Worm (Caenorhabditis elegans) whole organism, late embryonic: ENCODE results near the gene T22C8.1.

Experiments used
- C38D4.7 ChIP-seq: fragments of 200-800 bp; sonication (Bioruptor generic); optimal IDR thresholded peaks from 2 replicates; lab custom pipeline; 2018; ENCODE audit warnings: mild to moderate bottlenecking, missing genetic modification characterization, moderate library complexity, missing compliant biosample characterization
- K02D7.2 ChIP-seq: sonication (generic microtip); optimal IDR thresholded peaks from 2 replicates; lab custom pipeline; 2017; ENCODE audit warnings: mild to moderate bottlenecking, missing genetic modification characterization, missing compliant biosample characterization
- K09A11.1 ChIP-seq: sonication (generic microtip); optimal IDR thresholded peaks from 2 replicates; lab custom pipeline; 2017; ENCODE audit warnings: antibody characterized with exemption, mild to moderate bottlenecking, missing genetic modification characterization, missing compliant biosample characterization; ENCODE audit not compliant: insufficient read depth
- ahr-1 ChIP-seq: sonication (generic microtip); optimal IDR thresholded peaks from 2 replicates; lab custom pipeline; 2016; ENCODE audit warnings: missing genetic modification characterization, missing compliant biosample characterization
- ama-1 ChIP-seq: fragments of 150-350 bp; optimal IDR thresholded peaks from 2 replicates; lab custom pipeline; 2014
- ceh-14 ChIP-seq: sonication (generic microtip); optimal IDR thresholded peaks from 2 replicates; lab custom pipeline; 2016; ENCODE audit warnings: missing genotype, missing genetic modification characterization, missing compliant biosample characterization
- ceh-19 ChIP-seq: fragments of 200-800 bp; sonication (Bioruptor generic); optimal IDR thresholded peaks from 2 replicates; lab custom pipeline; 2018; ENCODE audit warnings: mild to moderate bottlenecking, missing genetic modification characterization, missing compliant biosample characterization
- ceh-22 ChIP-seq: sonication (generic microtip); optimal IDR thresholded peaks from 2 replicates; lab custom pipeline; 2017; ENCODE audit warnings: missing biosample characterization, missing genetic modification characterization
- ceh-24 ChIP-seq: sonication (generic microtip); optimal IDR thresholded peaks from 2 replicates; lab custom pipeline; 2016; ENCODE audit warnings: mild to moderate bottlenecking, missing genetic modification characterization, missing compliant biosample characterization
- ceh-30 ChIP-seq: fragments of 150-350 bp; optimal IDR thresholded peaks from 2 replicates; lab custom pipeline; 2014; ENCODE audit warnings: missing biosample characterization, missing genetic modification characterization
- ceh-31 ChIP-seq: sonication (generic microtip); optimal IDR thresholded peaks from 2 replicates; lab custom pipeline; 2016; ENCODE audit warnings: missing genetic modification characterization, missing compliant biosample characterization
- ceh-45 ChIP-seq: fragments of 200-800 bp; sonication (Bioruptor generic); IDR thresholded peaks from 2 replicates; pipeline ENCODE4 v1.3.6; 2022; ENCODE audit warnings: missing genetic modification reagents, missing genetic modification characterization, missing compliant biosample characterization
- che-1 ChIP-seq: sonication (generic microtip); optimal IDR thresholded peaks from 2 replicates; lab custom pipeline; 2016; ENCODE audit warnings: mild to moderate bottlenecking, missing genetic modification characterization, missing compliant biosample characterization
- dve-1 ChIP-seq: sonication (generic microtip); optimal IDR thresholded peaks from 2 replicates; lab custom pipeline; 2017; ENCODE audit warnings: antibody characterized with exemption, mild to moderate bottlenecking, missing genetic modification characterization, missing compliant biosample characterization
- elt-2 ChIP-seq: sonication (generic microtip); optimal IDR thresholded peaks from 2 replicates; lab custom pipeline; 2016; ENCODE audit warnings: missing genetic modification reagents, missing genetic modification characterization, missing compliant biosample characterization
- elt-4 ChIP-seq: sonication (generic microtip); optimal IDR thresholded peaks from 2 replicates; lab custom pipeline; 2016; ENCODE audit warnings: missing genetic modification characterization, missing compliant biosample characterization
- eyg-1 ChIP-seq: sonication (generic microtip); optimal IDR thresholded peaks from 2 replicates; lab custom pipeline; 2016; ENCODE audit warnings: missing genotype, missing genetic modification characterization, missing compliant biosample characterization
- fkh-10 ChIP-seq: fragments of 150-350 bp; optimal IDR thresholded peaks from 2 replicates; lab custom pipeline; 2014; ENCODE audit warnings: missing biosample characterization, missing genetic modification reagents, missing genetic modification characterization
- fkh-6 ChIP-seq: sonication (generic microtip); optimal IDR thresholded peaks from 2 replicates; lab custom pipeline; 2016; ENCODE audit warnings: missing genetic modification characterization, missing compliant biosample characterization
- gmeb-2 ChIP-seq: sonication (generic microtip); optimal IDR thresholded peaks from 2 replicates; lab custom pipeline; 2016; ENCODE audit warnings: missing genetic modification characterization, inconsistent platforms, missing compliant biosample characterization
- hlh-8 ChIP-seq: sonication (generic microtip); optimal IDR thresholded peaks from 2 replicates; lab custom pipeline; 2016; ENCODE audit warnings: missing genotype, missing genetic modification characterization, missing compliant biosample characterization
- lim-6 ChIP-seq: sonication (generic microtip); optimal IDR thresholded peaks from 2 replicates; lab custom pipeline; 2016; ENCODE audit warnings: missing genetic modification characterization, missing compliant biosample characterization
- lin-11 ChIP-seq: fragments of 200-800 bp; sonication (Bioruptor generic); optimal IDR thresholded peaks from 2 replicates; lab custom pipeline; 2018; ENCODE audit warnings: mild to moderate bottlenecking, missing genetic modification characterization, missing compliant biosample characterization
- madf-2 ChIP-seq: sonication (generic microtip); optimal IDR thresholded peaks from 2 replicates; lab custom pipeline; 2017; ENCODE audit warnings: missing genetic modification characterization, missing compliant biosample characterization
- mec-3 ChIP-seq: sonication (generic microtip); optimal IDR thresholded peaks from 2 replicates; lab custom pipeline; 2016; ENCODE audit warnings: borderline replicate concordance, missing genetic modification characterization, missing compliant biosample characterization
- odd-2 ChIP-seq: sonication (generic microtip); optimal IDR thresholded peaks from 2 replicates; lab custom pipeline; 2017; ENCODE audit warnings: antibody characterized with exemption, mild to moderate bottlenecking, missing genetic modification characterization, missing compliant biosample characterization
- pag-3 ChIP-seq: sonication (generic microtip); optimal IDR thresholded peaks from 2 replicates; lab custom pipeline; 2016; ENCODE audit warnings: missing compliant biosample characterization, missing genetic modification characterization, borderline replicate concordance
- pros-1 ChIP-seq: fragments of 150-350 bp; optimal IDR thresholded peaks from 2 replicates; lab custom pipeline; 2014; ENCODE audit warnings: missing biosample characterization, missing genetic modification reagents, missing genetic modification characterization
- rnt-1 ChIP-seq: sonication (generic microtip); optimal IDR thresholded peaks from 2 replicates; lab custom pipeline; 2016; ENCODE audit warnings: missing genetic modification characterization, missing compliant biosample characterization
- sox-2 ChIP-seq: fragments of 200-800 bp; sonication (Bioruptor generic); IDR thresholded peaks from 2 replicates; pipeline ENCODE4 v1.3.6; 2022; ENCODE audit warnings: missing genetic modification reagents, missing genetic modification characterization, missing compliant biosample characterization
- sox-4 ChIP-seq: sonication (generic microtip); optimal IDR thresholded peaks from 2 replicates; lab custom pipeline; 2017; ENCODE audit warnings: mild to moderate bottlenecking, missing genetic modification characterization, inconsistent platforms, missing compliant biosample characterization
- ttx-3 ChIP-seq: sonication (generic microtip); optimal IDR thresholded peaks from 2 replicates; lab custom pipeline; 2016; ENCODE audit warnings: missing genetic modification reagents, missing genetic modification characterization, missing compliant biosample characterization
- unc-42 ChIP-seq: sonication (generic microtip); optimal IDR thresholded peaks from 2 replicates; lab custom pipeline; 2016; ENCODE audit warnings: missing genotype, missing genetic modification characterization, missing compliant biosample characterization
- zip-5 ChIP-seq: sonication (generic microtip); optimal IDR thresholded peaks from 2 replicates; lab custom pipeline; 2016; ENCODE audit warnings: missing genetic modification characterization, missing compliant biosample characterization

The T22C8.1 gene

DNA sequence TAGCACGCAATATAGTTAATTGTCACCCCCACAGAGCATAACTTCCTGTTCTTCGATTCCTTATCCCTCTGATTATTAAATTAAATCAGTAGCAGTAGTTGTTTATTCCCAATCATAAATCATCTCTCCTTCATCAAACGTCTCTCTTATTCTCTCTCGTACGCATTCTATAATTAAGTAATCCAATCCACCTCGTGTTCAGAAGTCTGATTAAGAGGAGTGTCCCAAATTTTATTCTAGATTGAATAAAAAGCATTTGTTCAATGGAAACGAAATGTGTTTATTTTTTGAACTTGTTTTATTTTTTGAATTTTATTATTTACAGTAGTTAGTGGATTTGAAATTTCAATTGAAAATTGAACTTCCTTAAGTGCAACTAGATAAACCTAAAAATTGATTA lies 1.2 kb upstream of the T22C8.1 start:
- no peak for TF ChIP-seq ahr-1 (tag; lab: Kevin White, UChicago)
- TF ChIP-seq sox-2 (GFP tag; lab: Robert Waterston, UW), result no peak
- TF ChIP-seq unc-42 (tag; lab: Kevin White, UChicago), result peak; percentile 53
- no peak for TF ChIP-seq che-1 (tag; lab: Kevin White, UChicago)
- TF ChIP-seq, all 69 proteins: peak for 1

DNA sequence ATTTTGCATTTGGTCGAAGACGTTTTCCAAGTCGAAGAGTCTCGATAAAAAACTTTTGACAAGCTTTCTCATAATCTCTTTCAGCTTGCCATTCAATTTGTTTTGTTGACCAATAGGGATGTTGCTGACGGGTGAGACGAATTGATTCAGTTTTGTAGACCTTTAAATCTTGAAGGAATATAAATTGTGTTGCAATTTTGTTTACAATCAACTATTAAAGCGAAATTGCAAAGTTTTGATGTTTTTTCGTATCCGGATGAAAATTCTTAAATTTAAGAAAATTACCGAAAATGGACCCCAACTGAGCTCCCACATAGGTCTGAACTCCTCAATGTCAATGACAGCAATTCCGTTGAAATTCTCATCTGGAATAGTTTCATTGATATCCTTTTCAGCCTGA lies 3.6 kb downstream of the T22C8.1 start:
- TF ChIP-seq mec-3 (tag; lab: Kevin White, UChicago) (no peak), unc-42 (tag; lab: Kevin White, UChicago) (no peak), madf-2 (tag; lab: Kevin White, UChicago) (no peak), ceh-22 (tag; lab: Kevin White, UChicago) (no peak), ceh-14 (no peak), ceh-31 (tag; lab: Kevin White, UChicago) (no peak), sox-4 (tag; lab: Kevin White, UChicago) (no peak), ceh-30 (tag; lab: Kevin White, UChicago) (no peak)

DNA sequence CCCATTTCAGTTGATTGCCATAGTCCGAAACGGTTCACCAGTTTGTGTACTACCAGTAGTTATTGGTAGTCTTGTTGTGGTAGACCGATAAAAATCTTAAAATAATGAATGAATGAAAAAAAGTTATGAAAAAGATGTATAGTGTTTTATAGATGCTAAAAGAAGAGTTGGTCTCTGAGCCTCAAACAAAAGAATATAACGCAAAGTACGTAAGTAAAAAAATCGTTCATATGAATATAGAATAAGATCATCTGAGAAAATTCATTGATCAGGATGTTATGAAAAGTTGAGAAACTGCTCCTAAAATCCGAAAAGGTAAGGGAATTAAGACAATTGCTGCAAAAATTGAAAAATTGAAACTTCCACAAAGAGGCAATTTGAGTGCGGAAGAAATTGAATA lies 4.9 kb downstream of the T22C8.1 start, which contains the start of gene chhy-1:
TSS of gene chhy-1 (minus strand) at position 101 of the 400 bp plus-strand sequence.
- TF ChIP-seq ceh-31 (tag; lab: Kevin White, UChicago) (no peak), dve-1 (tag; lab: Kevin White, UChicago) (no peak), fkh-6 (tag; lab: Kevin White, UChicago) (no peak), pag-3 (tag; lab: Kevin White, UChicago) (no peak), ceh-45 (no peak), zip-5 (tag; lab: Kevin White, UChicago) (no peak), mec-3 (tag; lab: Kevin White, UChicago) (no peak), elt-4 (tag; lab: Kevin White, UChicago) (no peak)

DNA sequence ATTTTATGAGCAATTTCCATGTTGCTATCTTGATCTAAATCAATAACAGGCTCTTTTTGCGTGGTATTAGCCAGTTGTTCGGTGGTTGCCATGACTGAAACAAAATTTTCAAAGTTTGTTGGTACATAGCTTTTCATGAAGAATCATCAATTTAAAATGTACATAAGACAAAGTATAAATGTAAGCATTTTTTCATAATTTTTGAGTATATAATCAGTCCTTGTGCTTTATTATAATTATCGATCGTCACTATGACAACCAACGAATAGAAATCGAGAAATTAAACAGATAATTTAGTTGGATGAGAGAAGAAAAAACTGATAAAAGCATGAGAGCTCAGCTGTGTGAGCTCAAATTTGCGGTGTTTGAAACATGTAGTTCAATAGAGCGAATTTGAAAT lies 9.3 kb downstream of the T22C8.1 start, which contains the start of gene T22C8.3:
TSS of gene T22C8.3 (minus strand) at position 101 of the 400 bp plus-strand sequence.
- TF ChIP-seq lin-11 (tag; lab: Kevin White, UChicago) (no peak), ttx-3 (no peak), ama-1 (lab: Kevin White, UChicago) (no peak), mec-3 (tag; lab: Kevin White, UChicago) (no peak), lim-6 (tag; lab: Kevin White, UChicago) (no peak), rnt-1 (tag; lab: Kevin White, UChicago) (no peak), ceh-24 (tag; lab: Kevin White, UChicago) (no peak), K02D7.2 (tag; lab: Kevin White, UChicago) (no peak), ceh-14 (no peak), gmeb-2 (no peak), ceh-22 (tag; lab: Kevin White, UChicago) (no peak), pros-1 (no peak), che-1 (tag; lab: Kevin White, UChicago) (no peak), odd-2 (tag; lab: Kevin White, UChicago) (no peak), C38D4.7 (no peak), eyg-1 (tag; lab: Kevin White, UChicago) (no peak)
- TF ChIP-seq, all 69 proteins: peak for 0

DNA sequence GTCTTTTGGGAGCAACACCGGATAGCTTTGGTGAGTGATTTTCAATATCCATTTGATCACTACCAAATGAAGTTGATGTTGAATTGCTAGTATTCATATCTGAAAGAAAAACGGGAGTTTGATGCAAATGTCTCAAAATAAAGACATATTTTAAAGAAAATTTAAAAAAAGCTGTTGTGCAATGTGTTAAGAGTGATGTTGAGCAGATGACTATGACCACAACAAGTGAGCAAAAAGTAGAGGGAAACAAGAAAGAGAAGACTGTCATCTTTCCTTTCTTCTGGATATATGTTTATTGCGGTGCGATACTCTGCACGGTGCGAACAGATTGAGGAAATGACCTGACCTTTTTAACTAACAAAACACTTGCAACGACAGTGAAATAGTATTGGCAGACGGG lies 10.8 kb downstream of the T22C8.1 start, which contains the start of gene T22C8.4:
TSS of gene T22C8.4 (minus strand) at position 101 of the 400 bp plus-strand sequence.
- TF ChIP-seq ceh-14 (no peak), sox-2 (GFP tag; lab: Robert Waterston, UW) (no peak), hlh-8 (tag; lab: Kevin White, UChicago) (no peak), fkh-10 (no peak), che-1 (tag; lab: Kevin White, UChicago) (no peak), ceh-22 (tag; lab: Kevin White, UChicago) (no peak)
- TF ChIP-seq, all 69 proteins: peak for 0

DNA sequence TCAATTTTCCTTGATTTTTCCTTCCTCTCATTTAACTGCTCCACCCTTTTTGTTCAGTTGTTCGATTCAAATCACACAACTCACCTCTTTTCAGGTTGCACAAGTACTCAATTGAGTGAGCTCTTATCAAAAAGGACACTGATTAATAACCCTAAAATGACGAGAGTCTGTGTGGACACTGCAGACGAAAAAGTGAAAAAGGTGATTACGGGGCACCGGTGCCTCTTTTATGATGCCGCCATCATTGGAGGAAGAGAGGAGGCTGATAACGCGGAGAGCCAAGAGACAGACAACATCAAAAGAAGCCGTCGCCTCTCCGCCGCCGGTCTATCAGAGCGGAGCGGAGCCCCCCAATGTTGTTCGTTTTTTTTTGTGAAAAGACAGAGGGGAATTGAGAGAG lies 12.6 kb downstream of the T22C8.1 start, which contains the start of gene sptf-2:
TSS of gene sptf-2 (plus strand) at position 297 of the 400 bp plus-strand sequence.
- TF ChIP-seq ceh-45 (no peak), ceh-19 (GFP tag; lab: Kevin White, UChicago) (no peak), elt-2 (tag; lab: Kevin White, UChicago) (peak; percentile 93), K09A11.1 (tag; lab: Kevin White, UChicago) (no peak)
